Worm (Caenorhabditis elegans) whole organism, young adult: ENCODE measurements around the gene tatn-1.

Experiments used
- C06A6.2 ChIP-seq: fragments of 200-800 bp; sonication (Bioruptor generic); conservative IDR thresholded peaks from 2 replicates; pipeline ENCODE4 v1.3.6; 2022; ENCODE audit warnings: missing genetic modification characterization, missing compliant biosample characterization
- F10E7.11 ChIP-seq: sonication (generic microtip); optimal IDR thresholded peaks from 2 replicates; lab custom pipeline; 2017; ENCODE audit warnings: mild to moderate bottlenecking, missing genetic modification characterization, moderate library complexity, missing compliant biosample characterization
- F22D6.2 ChIP-seq: sonication (generic microtip); optimal IDR thresholded peaks from 2 replicates; lab custom pipeline; 2016; ENCODE audit warnings: mild to moderate bottlenecking, missing genetic modification characterization, missing compliant biosample characterization
- F33H1.4 ChIP-seq: fragments of 200-800 bp; sonication (Bioruptor generic); IDR thresholded peaks from 2 replicates; pipeline ENCODE4 v1.3.6; 2022; ENCODE audit warnings: missing genetic modification reagents, missing genetic modification characterization, missing compliant biosample characterization
- F57A8.1 ChIP-seq: fragments of 200-800 bp; sonication (Bioruptor generic); optimal IDR thresholded peaks from 2 replicates; lab custom pipeline; 2018; ENCODE audit warnings: mild to moderate bottlenecking, missing genetic modification characterization, moderate library complexity, missing compliant biosample characterization
- Y79H2A.3 ChIP-seq: fragments of 200-800 bp; sonication (Bioruptor generic); conservative IDR thresholded peaks from 2 replicates; pipeline ENCODE4 v1.3.6; 2022; ENCODE audit warnings: missing genetic modification reagents, missing genetic modification characterization, missing compliant biosample characterization
- Y95B8A.8 ChIP-seq: fragments of 200-800 bp; sonication (Bioruptor generic); IDR thresholded peaks from 2 replicates; pipeline ENCODE4 v1.3.6; 2022; ENCODE audit warnings: missing genetic modification reagents, missing genetic modification characterization, missing compliant biosample characterization
- ZK185.1 ChIP-seq: sonication (generic microtip); optimal IDR thresholded peaks from 2 replicates; lab custom pipeline; 2016; ENCODE audit warnings: mild to moderate bottlenecking, missing genetic modification characterization, missing compliant biosample characterization; ENCODE audit not compliant: poor library complexity, severe bottlenecking
- ama-1 ChIP-seq, 3 experiments: fragments of 150-350 bp in 1 of 3; sonication (generic microtip) in 2 of 3; optimal IDR thresholded peaks; 2 replicates each; lab custom pipeline; 2014 to 2018; ENCODE audit warnings: missing biosample characterization in 2 of 3, missing genetic modification characterization in 2 of 3, missing genetic modification reagents in 2 of 3
- aptf-3 ChIP-seq: fragments of 200-800 bp; sonication (Bioruptor generic); IDR thresholded peaks from 2 replicates; pipeline ENCODE4 v1.3.6; 2022; ENCODE audit warnings: missing genetic modification characterization, missing compliant biosample characterization
- athp-1 ChIP-seq: sonication (generic microtip); optimal IDR thresholded peaks from 2 replicates; lab custom pipeline; 2017; ENCODE audit warnings: mild to moderate bottlenecking, missing genetic modification characterization, missing compliant biosample characterization
- bed-2 ChIP-seq: fragments of 200-800 bp; sonication (Bioruptor generic); IDR thresholded peaks from 2 replicates; pipeline ENCODE4 v1.3.6; 2022; ENCODE audit warnings: missing genetic modification reagents, missing genetic modification characterization, missing compliant biosample characterization
- cebp-2 ChIP-seq: fragments of 200-800 bp; sonication (Bioruptor generic); IDR thresholded peaks from 2 replicates; pipeline ENCODE4 v1.3.6; 2022; ENCODE audit warnings: missing genetic modification characterization, missing compliant biosample characterization
- ceh-100 ChIP-seq: fragments of 200-800 bp; sonication (Bioruptor generic); IDR thresholded peaks from 2 replicates; pipeline ENCODE4 v1.3.6; 2022; ENCODE audit warnings: missing genetic modification reagents, missing genetic modification characterization, missing compliant biosample characterization
- ceh-27 ChIP-seq: fragments of 200-800 bp; sonication (Bioruptor generic); optimal IDR thresholded peaks from 2 replicates; lab custom pipeline; 2018; ENCODE audit warnings: mild to moderate bottlenecking, missing genetic modification characterization, moderate library complexity, missing compliant biosample characterization
- ceh-40 ChIP-seq: fragments of 200-800 bp; sonication (Bioruptor generic); IDR thresholded peaks from 2 replicates; pipeline ENCODE4 v1.3.6; 2022; ENCODE audit warnings: missing genetic modification characterization, missing compliant biosample characterization
- ceh-58 ChIP-seq: fragments of 200-800 bp; sonication (Bioruptor generic); IDR thresholded peaks from 2 replicates; pipeline ENCODE4 v1.3.6; 2022; ENCODE audit warnings: missing genetic modification characterization, missing compliant biosample characterization
- die-1 ChIP-seq: sonication (generic microtip); optimal IDR thresholded peaks from 2 replicates; lab custom pipeline; 2016; ENCODE audit warnings: missing genotype, mild to moderate bottlenecking, missing genetic modification characterization, missing compliant biosample characterization
- dox-1 ChIP-seq: fragments of 200-800 bp; sonication (Bioruptor generic); IDR thresholded peaks from 2 replicates; pipeline ENCODE4 v1.3.6; 2022; ENCODE audit warnings: missing genetic modification reagents, missing genetic modification characterization, missing compliant biosample characterization
- dpff-1 ChIP-seq: sonication (generic microtip); optimal IDR thresholded peaks from 2 replicates; lab custom pipeline; 2017; ENCODE audit warnings: mild to moderate bottlenecking, missing genetic modification characterization, missing compliant biosample characterization
- dpl-1 ChIP-seq: fragments of 150-350 bp; optimal IDR thresholded peaks from 2 replicates; lab custom pipeline; 2014; ENCODE audit warnings: missing biosample characterization, missing genetic modification reagents, missing genetic modification characterization
- ets-4 ChIP-seq: fragments of 200-800 bp; sonication (Bioruptor generic); optimal IDR thresholded peaks from 2 replicates; lab custom pipeline; 2018; ENCODE audit warnings: mild to moderate bottlenecking, missing genetic modification characterization, missing compliant biosample characterization
- fkh-3 ChIP-seq: sonication (generic microtip); optimal IDR thresholded peaks from 2 replicates; lab custom pipeline; 2016; ENCODE audit warnings: mild to moderate bottlenecking, missing genetic modification characterization, missing compliant biosample characterization
- him-1 ChIP-seq: sonication (generic microtip); optimal IDR thresholded peaks from 2 replicates; lab custom pipeline; 2016; ENCODE audit warnings: missing genotype, missing genetic modification reagents, missing genetic modification characterization, missing compliant biosample characterization
- hsf-1 ChIP-seq: fragments of 200-800 bp; sonication (Bioruptor generic); IDR thresholded peaks from 2 replicates; pipeline ENCODE4 v1.3.6; 2022; ENCODE audit warnings: missing genetic modification reagents, missing genetic modification characterization, missing compliant biosample characterization
- let-526 ChIP-seq: fragments of 200-800 bp; sonication (Bioruptor generic); IDR thresholded peaks from 2 replicates; pipeline ENCODE4 v1.3.6; 2022; ENCODE audit warnings: missing genetic modification reagents, missing genetic modification characterization, missing compliant biosample characterization
- let-607 ChIP-seq, 2 experiments: fragments of 200-800 bp in 1 of 2; sonication (Bioruptor generic) in 1 of 2; sonication (generic microtip) in 1 of 2; optimal IDR thresholded peaks; 2 replicates each; lab custom pipeline; 2016 to 2018; ENCODE audit warnings: mild to moderate bottlenecking in 2 of 2, missing compliant biosample characterization in 2 of 2, missing genetic modification characterization in 2 of 2, moderate library complexity in 2 of 2, missing genotype in 1 of 2
- lin-35 ChIP-seq, 3 experiments: fragments of 150-350 bp in 2 of 3; sonication (generic microtip) in 1 of 3; optimal IDR thresholded peaks; 2 replicates each; lab custom pipeline; 2014 to 2018; ENCODE audit warnings: missing biosample characterization in 3 of 3, missing genetic modification characterization in 3 of 3, missing genetic modification reagents in 3 of 3
- lin-54 ChIP-seq: fragments of 200-800 bp; sonication (Bioruptor generic); optimal IDR thresholded peaks from 2 replicates; lab custom pipeline; 2018; ENCODE audit warnings: mild to moderate bottlenecking, missing genetic modification characterization, missing compliant biosample characterization
- lir-1 ChIP-seq: fragments of 200-800 bp; sonication (Bioruptor generic); conservative IDR thresholded peaks from 2 replicates; pipeline ENCODE4 v1.3.6; 2022; ENCODE audit warnings: missing genetic modification reagents, missing genetic modification characterization, missing compliant biosample characterization
- madf-8 ChIP-seq: fragments of 200-800 bp; sonication (Bioruptor generic); conservative IDR thresholded peaks from 2 replicates; pipeline ENCODE4 v1.3.6; 2022; ENCODE audit warnings: missing genetic modification reagents, missing genetic modification characterization, missing compliant biosample characterization
- mcd-1 ChIP-seq: fragments of 200-800 bp; sonication (Bioruptor generic); IDR thresholded peaks from 2 replicates; pipeline ENCODE4 v1.3.6; 2022; ENCODE audit warnings: missing genetic modification reagents, missing genetic modification characterization, missing compliant biosample characterization
- mel-28 ChIP-seq: sonication (generic microtip); optimal IDR thresholded peaks from 2 replicates; lab custom pipeline; 2016; ENCODE audit warnings: borderline replicate concordance, mild to moderate bottlenecking, missing genetic modification characterization, missing compliant biosample characterization
- nfya-1 ChIP-seq: sonication (generic microtip); optimal IDR thresholded peaks from 2 replicates; lab custom pipeline; 2017; ENCODE audit warnings: antibody characterized with exemption, missing compliant biosample characterization, missing genetic modification characterization, borderline replicate concordance; ENCODE audit not compliant: insufficient read depth
- nhr-120 ChIP-seq: fragments of 200-800 bp; sonication (Bioruptor generic); IDR thresholded peaks from 2 replicates; pipeline ENCODE4 v1.3.6; 2022; ENCODE audit warnings: missing genetic modification characterization, missing compliant biosample characterization
- nhr-27 ChIP-seq: fragments of 200-800 bp; sonication (Bioruptor generic); optimal IDR thresholded peaks from 2 replicates; lab custom pipeline; 2018; ENCODE audit warnings: mild to moderate bottlenecking, missing genetic modification characterization, moderate library complexity, missing compliant biosample characterization
- nhr-80 ChIP-seq: sonication (generic microtip); optimal IDR thresholded peaks from 2 replicates; lab custom pipeline; 2016; ENCODE audit warnings: missing genetic modification characterization, missing compliant biosample characterization
- nhr-90 ChIP-seq: sonication (generic microtip); optimal IDR thresholded peaks from 2 replicates; lab custom pipeline; 2016; ENCODE audit warnings: missing genotype, mild to moderate bottlenecking, missing genetic modification characterization, missing compliant biosample characterization
- snpc-1.1 ChIP-seq: sonication (generic microtip); optimal IDR thresholded peaks from 2 replicates; lab custom pipeline; 2017; ENCODE audit warnings: missing genetic modification characterization, mild to moderate bottlenecking, missing compliant biosample characterization, antibody characterized with exemption, moderate library complexity, missing genotype, missing genetic modification reagents; ENCODE audit not compliant: insufficient read depth
- snpc-1.3 ChIP-seq: sonication (generic microtip); optimal IDR thresholded peaks from 2 replicates; lab custom pipeline; 2017; ENCODE audit warnings: missing genetic modification characterization, mild to moderate bottlenecking, missing compliant biosample characterization, antibody characterized with exemption, moderate library complexity, missing genotype, missing genetic modification reagents; ENCODE audit not compliant: insufficient read depth
- somi-1 ChIP-seq: fragments of 200-800 bp; sonication (Bioruptor generic); optimal IDR thresholded peaks from 2 replicates; lab custom pipeline; 2018; ENCODE audit warnings: mild to moderate bottlenecking, missing genetic modification characterization, missing compliant biosample characterization
- sptf-2 ChIP-seq: fragments of 200-800 bp; sonication (Bioruptor generic); optimal IDR thresholded peaks from 2 replicates; lab custom pipeline; 2018; ENCODE audit warnings: mild to moderate bottlenecking, missing genetic modification characterization, missing compliant biosample characterization
- unc-130 ChIP-seq: sonication (generic microtip); optimal IDR thresholded peaks from 2 replicates; lab custom pipeline; 2016; ENCODE audit warnings: missing genetic modification reagents, missing genetic modification characterization, missing compliant biosample characterization
- unc-62 ChIP-seq: fragments of 150-350 bp; optimal IDR thresholded peaks from 2 replicates; lab custom pipeline; 2014; ENCODE audit warnings: missing biosample characterization, missing genetic modification reagents, missing genetic modification characterization
- zfh-2 ChIP-seq: fragments of 200-800 bp; sonication (Bioruptor generic); conservative IDR thresholded peaks from 2 replicates; pipeline ENCODE4 v1.3.6; 2022; ENCODE audit warnings: missing genetic modification reagents, missing genetic modification characterization, missing compliant biosample characterization
- zim-3 ChIP-seq: sonication (generic microtip); optimal IDR thresholded peaks from 2 replicates; lab custom pipeline; 2017; ENCODE audit warnings: mild to moderate bottlenecking, missing genetic modification characterization, moderate library complexity, missing compliant biosample characterization

The tatn-1 gene

ce11 chrX:14831531-14831930 lies 40.7 kb downstream of the tatn-1 start, which contains the start of gene dpf-2:
Gene dpf-2, plus strand, starts transcription at chrX:14831831.
- no peak for TF ChIP-seq let-607 (tag; optimal IDR thresholded peaks at IDR 0.05; lab: Kevin White, UChicago)
- TF ChIP-seq bed-2 (GFP tag; lab: Robert Waterston, UW), result no peak
- TF ChIP-seq C06A6.2 (GFP tag; lab: Robert Waterston, UW), result no peak
- TF ChIP-seq ZK185.1, result no peak
- TF ChIP-seq die-1 (tag; lab: Kevin White, UChicago), result no peak
- no peak for TF ChIP-seq zfh-2
- no peak for TF ChIP-seq athp-1 (tag; lab: Kevin White, UChicago)
- TF ChIP-seq dox-1 (GFP tag; lab: Robert Waterston, UW), result no peak
- no peak for TF ChIP-seq zim-3 (tag; lab: Kevin White, UChicago)
- no peak for TF ChIP-seq snpc-1.3
- no peak for TF ChIP-seq mcd-1 (GFP tag; lab: Robert Waterston, UW)
- no peak for TF ChIP-seq nhr-90 (tag; lab: Kevin White, UChicago)
- no peak for TF ChIP-seq nfya-1 (tag; lab: Kevin White, UChicago)
- TF ChIP-seq ets-4, result no peak
- no peak for TF ChIP-seq F22D6.2 (tag; lab: Kevin White, UChicago)
- no peak for TF ChIP-seq ceh-58 (GFP tag; lab: Robert Waterston, UW)
- no peak for TF ChIP-seq nhr-120 (GFP tag; lab: Robert Waterston, UW)
- TF ChIP-seq Y79H2A.3 (GFP tag; lab: Robert Waterston, UW), result no peak
- TF ChIP-seq Y95B8A.8 (GFP tag; lab: Robert Waterston, UW), result no peak

- TF ChIP-seq madf-8 (no peak), let-607 (tag; optimal IDR thresholded peaks at IDR 0.05; lab: Kevin White, UChicago) (no peak), hsf-1 (GFP tag; lab: Robert Waterston, UW) (no peak), unc-130 (no peak), unc-62 (no peak), snpc-1.1 (no peak), ceh-58 (GFP tag; lab: Robert Waterston, UW) (no peak), F10E7.11 (tag; lab: Kevin White, UChicago) (no peak), sptf-2 (no peak)
Measured at ce11 chrX:14838339-14838738, 47.5 kb downstream of the tatn-1 start.

ce11 chrX:14841030-14841429 lies 50.2 kb downstream of the tatn-1 start:
- TF ChIP-seq aptf-3 (GFP tag; lab: Robert Waterston, UW) (no peak), nhr-27 (tag; lab: Kevin White, UChicago) (no peak), mel-28 (tag; lab: Kevin White, UChicago) (no peak), ama-1 (optimal IDR thresholded peaks at IDR 0.05; lab: Kevin White, UChicago) (no peak), ama-1 (GFP tag; optimal IDR thresholded peaks at IDR 0.05; lab: Kevin White, UChicago) (no peak), ceh-100 (no peak), F57A8.1 (no peak), F33H1.4 (GFP tag; lab: Robert Waterston, UW) (no peak), cebp-2 (no peak), lin-35 (GFP tag; optimal IDR thresholded peaks at IDR 0.05; lab: Kevin White, UChicago) (peak in 1 of 3 experiments; percentile 85), nhr-80 (tag; lab: Kevin White, UChicago) (peak; percentile 74), sptf-2 (no peak), dpff-1 (tag; lab: Kevin White, UChicago) (no peak), lir-1 (GFP tag; lab: Robert Waterston, UW) (0 out of 2 replicates have a peak, but pooled peaks have one; percentile 11), let-526 (GFP tag; lab: Robert Waterston, UW) (no peak), somi-1 (GFP tag; lab: Kevin White, UChicago) (peak; percentile 81), fkh-3 (tag; lab: Kevin White, UChicago) (no peak), ZK185.1 (peak; percentile 59), nhr-120 (GFP tag; lab: Robert Waterston, UW) (no peak), dpl-1 (GFP tag; lab: Kevin White, UChicago) (peak; percentile 19), ceh-27 (peak; percentile 90), mcd-1 (GFP tag; lab: Robert Waterston, UW) (peak; percentile 55), him-1 (tag; lab: Kevin White, UChicago) (no peak), lin-54 (GFP tag; lab: Kevin White, UChicago) (peak; percentile 9), F22D6.2 (tag; lab: Kevin White, UChicago) (no peak), ceh-40 (no peak)
